Fruit fly (Drosophila melanogaster) Kc167 (cell line): Measurements from ENCODE around the gene Trxr1.

Source experiments
- Myc ChIP-seq: fragments of >200 bp; optimal IDR thresholded peaks from 2 replicates; lab custom pipeline; 2017; ENCODE audit warnings: missing external identifiers
- Sin3A ChIP-seq: fragments of >200 bp; optimal IDR thresholded peaks from 2 replicates; lab custom pipeline; 2018; ENCODE audit warnings: missing external identifiers
- h ChIP-seq: fragments of >200 bp; optimal IDR thresholded peaks from 3 replicates; lab custom pipeline; 2018; ENCODE audit warnings: missing external identifiers
- insv ChIP-seq: fragments of >200 bp; optimal IDR thresholded peaks from 3 replicates; lab custom pipeline; 2018; ENCODE audit warnings: missing external identifiers
- psq ChIP-seq: fragments of >200 bp; optimal IDR thresholded peaks from 2 replicates; lab custom pipeline; 2017; ENCODE audit warnings: missing external identifiers
- ttk ChIP-seq: sonication (Bioruptor generic); optimal IDR thresholded peaks from 2 replicates; lab custom pipeline; 2017; ENCODE audit warnings: missing external identifiers

Trxr1 gene

dm6 chrX:8242298-8242697 is at the start of gene Trxr1:
Gene Trxr1, plus strand, starts transcription at chrX:8242528.
- no peak for TF ChIP-seq h (lab: Kevin White, UChicago)
- TF ChIP-seq psq (lab: Kevin White, UChicago): no peak
- TF ChIP-seq Myc (lab: Kevin White, UChicago): no peak
- TF ChIP-seq Sin3A (lab: Kevin White, UChicago): no peak
- no peak for TF ChIP-seq insv (lab: Kevin White, UChicago)
- TF ChIP-seq ttk (lab: Kevin White, UChicago): no peak

DNA sequence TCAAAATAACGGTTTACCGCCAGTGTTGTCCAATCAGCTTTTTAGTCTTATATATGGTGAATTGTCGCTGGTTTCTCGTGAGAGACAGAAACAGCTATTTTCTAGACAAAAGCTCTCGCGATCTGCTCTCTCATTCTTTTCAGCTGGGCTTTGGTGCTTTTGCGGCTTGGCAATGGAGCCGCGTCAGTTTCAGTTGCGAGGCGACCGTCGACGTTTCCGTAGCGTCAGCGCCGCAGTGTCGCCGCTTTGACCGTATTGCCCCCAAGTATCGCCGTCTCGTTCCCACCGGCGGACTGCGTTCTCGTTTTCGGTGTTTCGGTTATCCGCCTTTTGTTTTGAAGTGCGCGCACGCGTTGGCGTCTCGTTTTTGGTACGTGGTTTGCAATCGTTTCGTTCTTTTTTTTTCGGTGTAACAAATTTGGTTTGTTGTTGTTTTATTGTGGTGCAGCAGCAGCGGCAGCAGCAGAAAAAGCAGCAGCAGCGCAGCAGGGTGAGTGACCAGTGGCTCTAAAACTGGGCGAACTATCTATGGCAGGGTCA is 49.2 kb upstream of the Trxr1 start:
- TF ChIP-seq psq (lab: Kevin White, UChicago) (no peak), ttk (lab: Kevin White, UChicago) (no peak), h (lab: Kevin White, UChicago) (no peak), insv (lab: Kevin White, UChicago) (no peak), Myc (lab: Kevin White, UChicago) (no peak), Sin3A (lab: Kevin White, UChicago) (no peak)

- TF ChIP-seq h (lab: Kevin White, UChicago): no peak
- TF ChIP-seq Sin3A (lab: Kevin White, UChicago): no peak
- no peak for TF ChIP-seq Myc (lab: Kevin White, UChicago)
- no peak for TF ChIP-seq insv (lab: Kevin White, UChicago)
- TF ChIP-seq psq (lab: Kevin White, UChicago): no peak
- TF ChIP-seq ttk (lab: Kevin White, UChicago): no peak
Observed at dm6 chrX:8194559-8194958, 47.8 kb upstream of the Trxr1 start.

DNA sequence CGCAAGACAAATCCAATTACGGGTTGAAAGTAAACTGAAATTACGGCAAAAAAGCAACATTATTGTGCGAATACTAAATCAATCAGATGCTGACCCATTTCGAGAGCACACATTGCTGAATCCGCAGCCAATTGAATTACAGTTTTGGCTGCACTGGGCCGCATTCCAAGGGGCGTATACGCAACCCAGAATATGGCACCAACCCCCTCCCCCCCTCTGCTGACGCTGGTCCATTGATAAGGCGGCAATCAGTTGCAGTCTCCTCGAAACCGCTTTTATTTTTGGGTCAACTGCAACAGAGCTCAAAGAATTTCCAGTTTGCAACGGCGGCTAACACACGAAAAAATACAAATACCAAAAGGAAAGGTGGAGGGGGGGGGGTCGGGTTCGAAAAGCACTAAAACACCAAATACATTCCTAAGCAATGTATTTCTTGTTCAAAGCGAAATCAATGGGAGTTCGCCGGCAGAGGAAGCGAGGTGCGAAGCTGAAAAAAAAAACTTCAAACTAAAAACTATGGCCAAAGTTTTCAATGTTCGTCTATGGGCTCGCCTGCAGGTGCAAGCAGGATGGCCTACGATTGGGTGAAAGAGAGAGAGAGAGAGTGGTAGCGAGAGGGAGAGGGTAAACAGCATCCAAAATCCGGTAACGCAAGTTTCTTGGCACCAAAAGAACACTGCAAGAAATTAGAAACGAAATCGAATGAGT is 46.7 kb upstream of the Trxr1 start:
- TF ChIP-seq ttk (lab: Kevin White, UChicago): no peak
- no peak for TF ChIP-seq insv (lab: Kevin White, UChicago)
- TF ChIP-seq Sin3A (lab: Kevin White, UChicago): no peak
- TF ChIP-seq h (lab: Kevin White, UChicago): no peak
- TF ChIP-seq Myc (lab: Kevin White, UChicago): no peak

dm6 chrX:8196157-8196526 is 46.2 kb upstream of the Trxr1 start:
- no peak for TF ChIP-seq Sin3A (lab: Kevin White, UChicago)
- TF ChIP-seq insv (lab: Kevin White, UChicago): no peak
- no peak for TF ChIP-seq h (lab: Kevin White, UChicago)
- no peak for TF ChIP-seq ttk (lab: Kevin White, UChicago)
- TF ChIP-seq psq (lab: Kevin White, UChicago): no peak
- TF ChIP-seq Myc (lab: Kevin White, UChicago): no peak

- TF ChIP-seq insv (lab: Kevin White, UChicago) (no peak), h (lab: Kevin White, UChicago) (no peak), psq (lab: Kevin White, UChicago) (no peak), Myc (lab: Kevin White, UChicago) (no peak), ttk (lab: Kevin White, UChicago) (no peak), Sin3A (lab: Kevin White, UChicago) (no peak)
Observed at dm6 chrX:8196598-8197228, 45.6 kb upstream of the Trxr1 start.

- no peak for TF ChIP-seq h (lab: Kevin White, UChicago)
Observed at dm6 chrX:8198935-8199580, 43.3 kb upstream of the Trxr1 start.

DNA sequence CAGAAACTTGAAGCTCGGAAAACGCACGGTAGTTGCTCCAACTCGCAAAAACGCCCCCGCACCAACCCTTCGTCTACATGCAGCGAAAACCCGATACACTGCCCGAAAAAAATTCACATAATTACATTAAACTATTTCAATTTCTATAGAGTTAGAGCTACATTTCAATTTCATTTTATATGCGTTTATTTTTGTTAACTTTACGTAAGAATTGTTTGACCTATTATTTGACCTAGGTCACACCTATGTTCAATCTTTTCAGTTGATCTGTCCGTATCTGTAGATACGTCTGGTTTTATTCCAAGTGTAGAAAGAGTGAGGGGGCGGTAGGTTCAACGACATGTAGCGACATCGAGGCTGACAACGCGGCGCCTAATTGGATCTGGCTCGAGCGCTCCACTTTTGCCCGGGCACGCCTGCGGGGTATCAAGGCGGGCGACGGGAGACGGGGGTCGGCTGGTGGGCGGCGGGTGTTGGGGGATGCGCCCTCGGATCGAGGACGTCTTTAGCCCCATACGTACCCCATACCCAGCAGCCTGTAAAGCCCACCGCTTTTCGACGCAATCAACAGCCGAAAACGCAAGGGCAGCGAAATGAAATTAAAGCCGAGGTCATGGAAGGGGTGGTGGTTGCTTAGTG is 39.5 kb upstream of the Trxr1 start:
- TF ChIP-seq insv (lab: Kevin White, UChicago) (no peak), ttk (lab: Kevin White, UChicago) (no peak), h (lab: Kevin White, UChicago) (no peak), Sin3A (lab: Kevin White, UChicago) (no peak), Myc (lab: Kevin White, UChicago) (no peak), psq (lab: Kevin White, UChicago) (no peak)

dm6 chrX:8205625-8206252 is 36.6 kb upstream of the Trxr1 start:
- no peak for TF ChIP-seq insv (lab: Kevin White, UChicago)
- TF ChIP-seq psq (lab: Kevin White, UChicago): no peak
- TF ChIP-seq Sin3A (lab: Kevin White, UChicago): no peak
- no peak for TF ChIP-seq ttk (lab: Kevin White, UChicago)
- no peak for TF ChIP-seq Myc (lab: Kevin White, UChicago)
- TF ChIP-seq h (lab: Kevin White, UChicago): no peak

DNA sequence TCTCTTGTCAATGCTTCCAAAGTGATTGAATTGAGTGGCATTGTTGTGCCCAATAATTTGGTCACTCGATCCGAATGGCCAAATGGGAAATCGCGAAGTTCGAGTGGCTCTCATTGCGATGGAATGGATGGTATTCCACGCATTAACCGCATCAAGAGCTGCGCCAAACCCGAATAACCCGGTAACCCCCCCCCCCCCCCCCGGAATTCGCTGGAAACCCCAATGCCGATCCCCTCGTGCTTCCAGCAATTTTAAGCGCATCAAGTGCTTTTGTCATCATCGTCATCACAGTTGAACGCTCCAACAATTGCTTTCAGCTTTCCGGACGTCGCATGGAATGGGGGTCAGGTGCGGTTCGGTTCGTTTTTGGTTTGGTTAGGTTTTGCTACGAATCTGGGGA is 35.8 kb upstream of the Trxr1 start:
- TF ChIP-seq Sin3A (lab: Kevin White, UChicago) (no peak), Myc (lab: Kevin White, UChicago) (no peak), h (lab: Kevin White, UChicago) (no peak), ttk (lab: Kevin White, UChicago) (no peak)
